Worm (Caenorhabditis elegans): Measurements from ENCODE around the gene Y44A6D.3.

The Y44A6D.3 gene

DNA sequence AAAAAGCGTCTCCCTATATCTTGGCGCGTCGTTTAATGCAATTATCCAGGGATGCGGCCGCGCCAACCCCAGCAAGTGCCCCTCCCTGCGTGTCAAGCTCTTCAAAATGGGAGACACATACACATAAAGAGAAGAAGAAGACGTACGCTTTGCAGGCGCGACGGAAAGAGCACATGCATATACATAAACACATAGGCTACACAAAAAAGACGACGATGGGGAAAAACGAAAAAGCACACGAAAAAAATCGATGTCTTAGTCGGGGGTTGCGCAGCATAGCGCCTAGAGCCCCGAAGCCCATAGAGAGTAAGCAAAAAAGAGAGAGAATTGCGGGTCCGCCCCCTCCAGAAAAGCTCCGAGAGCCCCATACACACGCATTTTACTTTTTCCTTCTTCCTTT is 3.1 kb downstream of the Y44A6D.3 start, which contains the start of gene tpan-1 (continued):
- TF ChIP-seq ama-1 (optimal IDR thresholded peaks at IDR 0.05) (no peak), ceh-19 (GFP tag; optimal IDR thresholded peaks at IDR 0.05) (peak; percentile 62), hlh-13 (GFP tag; optimal IDR thresholded peaks at IDR 0.05) (no peak), K02D7.2 (tag; optimal IDR thresholded peaks at IDR 0.05) (no peak), unc-86 (tag; optimal IDR thresholded peaks at IDR 0.05) (no peak), hlh-6 (tag; optimal IDR thresholded peaks at IDR 0.05) (no peak), ets-4 (tag; optimal IDR thresholded peaks at IDR 0.05) (no peak), lin-11 (tag; optimal IDR thresholded peaks at IDR 0.05) (no peak), ceh-2 (tag; optimal IDR thresholded peaks at IDR 0.05) (no peak), elt-2 (tag; optimal IDR thresholded peaks at IDR 0.05) (no peak), madf-2 (tag; optimal IDR thresholded peaks at IDR 0.05) (no peak), pros-1 (tag; optimal IDR thresholded peaks at IDR 0.05) (no peak), syd-9 (tag; optimal IDR thresholded peaks at IDR 0.05) (no peak), unc-42 (tag; optimal IDR thresholded peaks at IDR 0.05) (peak; percentile 97), ceh-18 (tag; optimal IDR thresholded peaks at IDR 0.05) (peak; percentile 24), pqm-1 (tag; optimal IDR thresholded peaks at IDR 0.05) (no peak), C38D4.7 (GFP tag; optimal IDR thresholded peaks at IDR 0.05) (no peak), hlh-8 (tag; optimal IDR thresholded peaks at IDR 0.05) (no peak), ref-2 (tag; optimal IDR thresholded peaks at IDR 0.05) (peak; percentile 12), nfya-1 (tag; optimal IDR thresholded peaks at IDR 0.05) (peak; percentile 48), zip-5 (tag; optimal IDR thresholded peaks at IDR 0.05) (no peak), ztf-16 (tag; optimal IDR thresholded peaks at IDR 0.05) (no peak), ceh-6 (GFP tag; optimal IDR thresholded peaks at IDR 0.05) (no peak), ceh-34 (tag; optimal IDR thresholded peaks at IDR 0.05) (no peak), F13H6.1 (tag; optimal IDR thresholded peaks at IDR 0.05) (no peak), npax-4 (tag; optimal IDR thresholded peaks at IDR 0.05) (no peak), sox-2 (GFP tag; IDR thresholded peaks at IDR 0.05) (no peak), unc-55 (GFP tag; optimal IDR thresholded peaks at IDR 0.05) (no peak), ceh-48 (tag; optimal IDR thresholded peaks at IDR 0.05) (peak; percentile 83), nhr-232 (tag; optimal IDR thresholded peaks at IDR 0.05) (no peak), rnt-1 (tag; optimal IDR thresholded peaks at IDR 0.05) (no peak)

DNA sequence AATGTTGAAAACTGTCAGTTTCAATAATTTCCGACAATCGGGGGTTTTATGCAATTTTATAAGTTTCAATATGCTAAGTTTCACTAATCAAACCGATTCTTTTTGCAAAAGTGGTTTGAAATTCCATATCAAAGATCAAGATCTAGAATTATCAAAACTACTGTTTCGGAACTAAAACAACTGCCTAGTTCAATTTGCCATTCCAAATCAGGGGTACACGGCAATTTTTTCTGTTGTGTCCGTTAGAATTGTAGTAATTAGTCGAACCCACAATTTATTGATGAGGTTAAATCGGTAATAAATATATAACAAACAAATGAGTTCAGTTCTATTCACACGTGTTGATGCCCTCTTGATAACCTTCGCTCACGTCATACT is 6.4 kb downstream of the Y44A6D.3 start:
- TF ChIP-seq madf-2 (tag; optimal IDR thresholded peaks at IDR 0.05) (no peak), eyg-1 (tag; optimal IDR thresholded peaks at IDR 0.05) (no peak), pag-3 (tag; optimal IDR thresholded peaks at IDR 0.05; ENCODE audit: borderline replicate concordance) (no peak), C38D4.7 (GFP tag; optimal IDR thresholded peaks at IDR 0.05) (no peak), fax-1 (tag; optimal IDR thresholded peaks at IDR 0.05) (no peak), nhr-232 (tag; optimal IDR thresholded peaks at IDR 0.05) (no peak), K09A11.1 (tag; optimal IDR thresholded peaks at IDR 0.05; ENCODE audit: insufficient read depth) (no peak), sdc-2 (tag; optimal IDR thresholded peaks at IDR 0.05) (no peak), tbx-7 (tag; optimal IDR thresholded peaks at IDR 0.05) (no peak), pros-1 (tag; optimal IDR thresholded peaks at IDR 0.05) (no peak), dve-1 (tag; optimal IDR thresholded peaks at IDR 0.05) (no peak), ets-4 (tag; optimal IDR thresholded peaks at IDR 0.05) (no peak), ref-2 (tag; optimal IDR thresholded peaks at IDR 0.05) (no peak), Y22D7AL.16 (tag; optimal IDR thresholded peaks at IDR 0.05) (no peak)

DNA sequence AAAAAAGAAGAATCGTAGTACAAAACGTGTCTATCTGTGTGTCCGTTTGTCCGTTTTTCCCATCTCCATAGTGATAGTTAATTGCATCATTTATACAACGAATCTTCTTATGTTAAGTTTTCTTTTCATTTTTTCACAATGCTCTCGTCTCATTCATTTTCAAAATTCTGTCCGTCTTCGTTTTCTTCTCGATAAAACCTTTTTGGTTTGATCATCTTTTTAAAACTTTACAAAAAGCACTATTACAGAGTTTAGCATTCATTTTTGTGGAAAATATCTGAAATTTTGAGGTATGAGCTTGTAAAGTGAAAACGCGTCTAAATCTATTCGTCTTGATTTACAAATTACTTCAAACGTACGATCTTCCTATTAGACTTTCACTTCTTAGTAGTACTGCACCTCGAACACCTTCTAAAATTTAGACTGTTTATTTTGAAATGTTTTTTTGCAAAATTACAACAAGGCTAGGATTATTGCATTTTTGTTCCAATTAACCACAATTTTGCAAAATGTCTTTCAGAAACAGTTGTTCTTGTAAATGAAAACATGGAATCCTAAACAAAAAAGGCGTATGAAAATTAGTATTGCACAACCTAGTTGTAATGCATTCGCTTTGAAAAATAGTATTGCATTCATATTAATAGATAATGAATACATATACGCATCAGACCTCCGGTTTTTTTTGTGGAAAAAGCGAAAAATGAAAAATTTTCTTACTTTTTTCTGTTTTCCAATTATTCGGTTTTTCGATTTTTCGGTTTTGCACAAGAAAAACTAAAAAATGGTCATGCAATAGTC is 7.0 kb downstream of the Y44A6D.3 start:
- no peak for TF ChIP-seq ztf-16 (tag; optimal IDR thresholded peaks at IDR 0.05)
- no peak for TF ChIP-seq fkh-10 (GFP tag; optimal IDR thresholded peaks at IDR 0.05)
- TF ChIP-seq mec-3 (tag; optimal IDR thresholded peaks at IDR 0.05; ENCODE audit: borderline replicate concordance) = no peak
- no peak for TF ChIP-seq ttx-3 (tag; optimal IDR thresholded peaks at IDR 0.05)
- TF ChIP-seq ceh-24 (tag; optimal IDR thresholded peaks at IDR 0.05) = no peak
- no peak for TF ChIP-seq pag-3 (tag; optimal IDR thresholded peaks at IDR 0.05; ENCODE audit: borderline replicate concordance)
- TF ChIP-seq F13H6.1 (tag; optimal IDR thresholded peaks at IDR 0.05) = no peak
- TF ChIP-seq syd-9 (tag; optimal IDR thresholded peaks at IDR 0.05) = no peak
- TF ChIP-seq hlh-8 (tag; optimal IDR thresholded peaks at IDR 0.05) = no peak
- TF ChIP-seq C08G9.2 (tag; optimal IDR thresholded peaks at IDR 0.05) = no peak
- no peak for TF ChIP-seq ceh-18 (tag; optimal IDR thresholded peaks at IDR 0.05)
- no peak for TF ChIP-seq zip-5 (tag; optimal IDR thresholded peaks at IDR 0.05)
- no peak for TF ChIP-seq unc-42 (tag; optimal IDR thresholded peaks at IDR 0.05)
